Worm (Caenorhabditis elegans) whole organism, L2 larva: Measurements from ENCODE around the gene srw-53.
"Not testable (repeated sequence)": the region's sequence is repeated elsewhere in the genome, so short reads cannot be mapped to it uniquely, and the experiment has no call there.

Source experiments
- C34F6.9 ChIP-seq: fragments of 150-350 bp; optimal IDR thresholded peaks from 2 replicates; lab custom pipeline; 2014; ENCODE audit warnings: missing biosample characterization, missing genetic modification characterization
- F13H6.1 ChIP-seq: sonication (generic microtip); optimal IDR thresholded peaks from 2 replicates; lab custom pipeline; 2016; ENCODE audit warnings: missing genetic modification characterization, missing compliant biosample characterization
- R02D3.7 ChIP-seq: fragments of 150-350 bp; optimal IDR thresholded peaks from 2 replicates; lab custom pipeline; 2014; ENCODE audit warnings: missing biosample characterization, missing genetic modification characterization
- Y55F3AM.14 ChIP-seq: fragments of 200-800 bp; sonication (Bioruptor generic); optimal IDR thresholded peaks from 2 replicates; lab custom pipeline; 2018; ENCODE audit warnings: mild to moderate bottlenecking, missing genetic modification characterization, missing compliant biosample characterization
- ZK546.5 ChIP-seq: sonication (generic microtip); optimal IDR thresholded peaks from 2 replicates; lab custom pipeline; 2017; ENCODE audit warnings: missing biosample characterization, missing genetic modification characterization
- alr-1 ChIP-seq: fragments of 150-350 bp; optimal IDR thresholded peaks from 2 replicates; lab custom pipeline; 2014; ENCODE audit warnings: missing biosample characterization, missing genetic modification characterization
- aly-2 ChIP-seq: fragments of 150-350 bp; optimal IDR thresholded peaks from 2 replicates; lab custom pipeline; 2014; ENCODE audit warnings: missing biosample characterization, missing genetic modification characterization
- ama-1 ChIP-seq: fragments of 150-350 bp; optimal IDR thresholded peaks from 2 replicates; lab custom pipeline; 2018; ENCODE audit warnings: inconsistent platforms
- blmp-1 ChIP-seq: sonication (generic microtip); optimal IDR thresholded peaks from 2 replicates; lab custom pipeline; 2017; ENCODE audit warnings: missing genetic modification characterization, mild to moderate bottlenecking, missing compliant biosample characterization, antibody characterized with exemption, moderate library complexity; ENCODE audit not compliant: insufficient read depth
- dmd-4 ChIP-seq: sonication (generic microtip); optimal IDR thresholded peaks from 2 replicates; lab custom pipeline; 2017; ENCODE audit warnings: missing biosample characterization, missing genetic modification characterization
- egl-27 ChIP-seq: sonication (generic microtip); optimal IDR thresholded peaks from 3 replicates; lab custom pipeline; 2017; ENCODE audit warnings: missing biosample characterization, missing genetic modification reagents, missing genetic modification characterization
- fos-1 ChIP-seq: fragments of 150-350 bp; optimal IDR thresholded peaks from 2 replicates; lab custom pipeline; 2014; ENCODE audit warnings: missing biosample characterization, missing genetic modification characterization
- gmeb-1 ChIP-seq: fragments of 150-350 bp; optimal IDR thresholded peaks from 2 replicates; lab custom pipeline; 2014; ENCODE audit warnings: missing biosample characterization, missing genetic modification characterization
- lin-11 ChIP-seq: fragments of 150-350 bp; sonication (generic microtip); optimal IDR thresholded peaks from 2 replicates; lab custom pipeline; 2014; ENCODE audit warnings: missing biosample characterization, missing genetic modification characterization, inconsistent platforms, mixed read lengths
- lin-13 ChIP-seq: fragments of 150-350 bp; optimal IDR thresholded peaks from 2 replicates; lab custom pipeline; 2014; ENCODE audit warnings: missing biosample characterization, missing genetic modification reagents, missing genetic modification characterization
- lsy-2 ChIP-seq, 2 experiments: fragments of 150-350 bp in 1 of 2; sonication (generic microtip) in 1 of 2; optimal IDR thresholded peaks; 2 replicates each; lab custom pipeline; 2014 to 2017; ENCODE audit warnings: missing biosample characterization in 2 of 2, missing genetic modification characterization in 2 of 2
- mbf-1 ChIP-seq: sonication (generic microtip); optimal IDR thresholded peaks from 2 replicates; lab custom pipeline; 2017; ENCODE audit warnings: missing biosample characterization, missing genetic modification characterization
- nhr-10 ChIP-seq: sonication (generic microtip); optimal IDR thresholded peaks from 2 replicates; lab custom pipeline; 2017; ENCODE audit warnings: missing biosample characterization, missing genetic modification characterization
- nhr-11 ChIP-seq: fragments of 150-350 bp; optimal IDR thresholded peaks from 2 replicates; lab custom pipeline; 2014; ENCODE audit warnings: missing biosample characterization, missing genetic modification characterization
- nhr-12 ChIP-seq: fragments of 150-350 bp; optimal IDR thresholded peaks from 2 replicates; lab custom pipeline; 2014; ENCODE audit warnings: missing biosample characterization, missing genetic modification characterization
- nhr-129 ChIP-seq: fragments of 150-350 bp; optimal IDR thresholded peaks from 2 replicates; lab custom pipeline; 2014; ENCODE audit warnings: missing biosample characterization, missing genetic modification characterization
- nhr-21 ChIP-seq: fragments of 150-350 bp; optimal IDR thresholded peaks from 2 replicates; lab custom pipeline; 2014; ENCODE audit warnings: missing biosample characterization, missing genetic modification characterization
- nhr-237 ChIP-seq: fragments of 150-350 bp; optimal IDR thresholded peaks from 2 replicates; lab custom pipeline; 2014; ENCODE audit warnings: missing biosample characterization, missing genetic modification characterization
- nhr-6 ChIP-seq: fragments of 150-350 bp; optimal IDR thresholded peaks from 2 replicates; lab custom pipeline; 2014; ENCODE audit warnings: missing biosample characterization, missing genetic modification characterization
- nhr-77 ChIP-seq: fragments of 150-350 bp; optimal IDR thresholded peaks from 2 replicates; lab custom pipeline; 2014; ENCODE audit warnings: missing biosample characterization, missing genetic modification characterization
- peb-1 ChIP-seq: fragments of 150-350 bp; optimal IDR thresholded peaks from 2 replicates; lab custom pipeline; 2014; ENCODE audit warnings: missing biosample characterization, missing genetic modification characterization
- sma-3 ChIP-seq: sonication (generic microtip); optimal IDR thresholded peaks from 2 replicates; lab custom pipeline; 2016; ENCODE audit warnings: missing genetic modification reagents, missing genetic modification characterization, missing compliant biosample characterization
- sma-9 ChIP-seq, 2 experiments: fragments of 150-350 bp in 1 of 2; sonication (generic microtip) in 1 of 2; optimal IDR thresholded peaks; 2 replicates each; lab custom pipeline; 2014 to 2016; ENCODE audit warnings: missing genetic modification characterization in 2 of 2, mild to moderate bottlenecking in 1 of 2, missing biosample characterization in 1 of 2, missing compliant biosample characterization in 1 of 2, missing genetic modification reagents in 1 of 2, moderate library complexity in 1 of 2
- snpc-4 ChIP-seq: fragments of 150-350 bp; optimal IDR thresholded peaks from 2 replicates; lab custom pipeline; 2014; ENCODE audit warnings: missing biosample characterization, missing genetic modification characterization
- unc-39 ChIP-seq: fragments of 150-350 bp; optimal IDR thresholded peaks from 2 replicates; lab custom pipeline; 2014; ENCODE audit warnings: missing biosample characterization, missing genetic modification characterization
- unc-55 ChIP-seq: fragments of 150-350 bp; sonication (generic microtip); optimal IDR thresholded peaks from 3 replicates; lab custom pipeline; 2014; ENCODE audit warnings: missing biosample characterization, missing genetic modification reagents, missing genetic modification characterization
- unc-62 ChIP-seq: fragments of 150-350 bp; optimal IDR thresholded peaks from 2 replicates; lab custom pipeline; 2014; ENCODE audit warnings: missing biosample characterization, missing genetic modification reagents, missing genetic modification characterization
- zag-1 ChIP-seq: fragments of 150-350 bp; optimal IDR thresholded peaks from 2 replicates; lab custom pipeline; 2014; ENCODE audit warnings: missing biosample characterization, missing genetic modification characterization
- ztf-1 ChIP-seq: fragments of 200-800 bp; sonication (Bioruptor generic); conservative IDR thresholded peaks from 2 replicates; pipeline ENCODE4 v1.3.6; 2022; ENCODE audit warnings: missing genetic modification characterization, missing compliant biosample characterization
- ztf-4 ChIP-seq: fragments of 150-350 bp; optimal IDR thresholded peaks from 2 replicates; lab custom pipeline; 2014; ENCODE audit warnings: missing biosample characterization, missing genetic modification characterization

Gene srw-53

ce11 chrV:15929882-15930281, 13.3 kb upstream of the srw-53 start, which contains the start of gene srbc-77:
TSS of gene srbc-77 (plus strand) at chrV:15930182.
- not testable (repeated sequence) for TF ChIP-seq ztf-4 (tag; lab: Kevin White, UChicago); nhr-21 (tag; lab: Kevin White, UChicago); nhr-237
- TF ChIP-seq, all 48 proteins: peak for 0; not testable (repeated sequence) for 48

- TF ChIP-seq F13H6.1 (tag; lab: Kevin White, UChicago) = no peak
Observed at ce11 chrV:15932390-15932789, 10.8 kb upstream of the srw-53 start, which contains the start of gene srw-26. TSS of gene srw-26 (minus strand) at chrV:15932490.

ce11 chrV:15940254-15940653, 3.0 kb upstream of the srw-53 start, which contains the start of gene srw-55:
TSS of gene srw-55 (minus strand) at chrV:15940354.
- TF ChIP-seq Y55F3AM.14 = no peak
- no peak for TF ChIP-seq snpc-4 (tag; lab: Kevin White, UChicago)
- no peak for TF ChIP-seq ztf-4 (tag; lab: Kevin White, UChicago)
- TF ChIP-seq ztf-1 (GFP tag; lab: Robert Waterston, UW) = no peak
- no peak for TF ChIP-seq ama-1
- TF ChIP-seq alr-1 = no peak
- TF ChIP-seq unc-62 (GFP tag; lab: Kevin White, UChicago) = no peak
- no peak for TF ChIP-seq nhr-11 (tag; lab: Kevin White, UChicago)
- TF ChIP-seq peb-1 (tag; lab: Kevin White, UChicago) = no peak
- no peak for TF ChIP-seq egl-27 (tag; lab: Kevin White, UChicago)
- no peak for TF ChIP-seq nhr-21 (tag; lab: Kevin White, UChicago)
- TF ChIP-seq R02D3.7 (tag; lab: Kevin White, UChicago) = no peak
- no peak for TF ChIP-seq lin-11 (tag; lab: Kevin White, UChicago)
- no peak for TF ChIP-seq sma-3 (GFP tag; lab: Kevin White, UChicago)
- no peak for TF ChIP-seq nhr-10 (tag; lab: Kevin White, UChicago)

- TF ChIP-seq sma-9 (GFP tag; optimal IDR thresholded peaks at IDR 0.05; lab: Kevin White, UChicago) = no peak
- TF ChIP-seq sma-9 (tag; optimal IDR thresholded peaks at IDR 0.05; lab: Kevin White, UChicago) = no peak
- TF ChIP-seq lin-13 = no peak
- TF ChIP-seq nhr-6 (tag; lab: Kevin White, UChicago) = no peak
- TF ChIP-seq unc-39 (tag; lab: Kevin White, UChicago) = no peak
- TF ChIP-seq fos-1 = no peak
- TF ChIP-seq gmeb-1 (tag; lab: Kevin White, UChicago) = no peak
- no peak for TF ChIP-seq ztf-4 (tag; lab: Kevin White, UChicago)
- TF ChIP-seq blmp-1 (tag; lab: Kevin White, UChicago) = no peak
- TF ChIP-seq lsy-2 (tag; optimal IDR thresholded peaks at IDR 0.05; lab: Kevin White, UChicago) = no peak
- no peak for TF ChIP-seq zag-1 (tag; lab: Kevin White, UChicago)
- no peak for TF ChIP-seq nhr-129 (tag; lab: Kevin White, UChicago)
- TF ChIP-seq ztf-1 (GFP tag; lab: Robert Waterston, UW) = no peak
- TF ChIP-seq dmd-4 = no peak
- TF ChIP-seq sma-3 (GFP tag; lab: Kevin White, UChicago) = no peak
- TF ChIP-seq, all 48 proteins: peak for 0
Observed at ce11 chrV:15950903-15951302, 7.7 kb downstream of the srw-53 start, which contains the start of gene srw-59. TSS of gene srw-59 (minus strand) at chrV:15951003.

ce11 chrV:15952762-15953161, 9.5 kb downstream of the srw-53 start, which contains the start of gene srw-56:
TSS of gene srw-56 (minus strand) at chrV:15952862.
- TF ChIP-seq unc-39 (tag; lab: Kevin White, UChicago) (no peak), mbf-1 (no peak), nhr-21 (tag; lab: Kevin White, UChicago) (no peak), blmp-1 (tag; lab: Kevin White, UChicago) (no peak), nhr-12 (tag; lab: Kevin White, UChicago) (no peak), snpc-4 (tag; lab: Kevin White, UChicago) (no peak), C34F6.9 (tag; lab: Kevin White, UChicago) (no peak), sma-9 (GFP tag; optimal IDR thresholded peaks at IDR 0.05; lab: Kevin White, UChicago) (no peak), sma-9 (tag; optimal IDR thresholded peaks at IDR 0.05; lab: Kevin White, UChicago) (no peak), unc-55 (no peak), nhr-10 (tag; lab: Kevin White, UChicago) (no peak), Y55F3AM.14 (no peak), nhr-77 (tag; lab: Kevin White, UChicago) (no peak), aly-2 (tag; lab: Kevin White, UChicago) (no peak), sma-3 (GFP tag; lab: Kevin White, UChicago) (no peak), ZK546.5 (no peak), unc-62 (GFP tag; lab: Kevin White, UChicago) (no peak)
